Worm (Caenorhabditis elegans) whole organism, mixed stage, embryonic: ENCODE results near the gene bath-45.

Experiments used
- M03D4.4 ChIP-seq: sonication (generic microtip); optimal IDR thresholded peaks from 2 replicates; lab custom pipeline; 2017; ENCODE audit warnings: mild to moderate bottlenecking, missing genetic modification characterization, missing compliant biosample characterization
- bed-3 ChIP-seq: fragments of 200-800 bp; sonication (Bioruptor generic); optimal IDR thresholded peaks from 3 replicates; lab custom pipeline; 2018; ENCODE audit warnings: mild to moderate bottlenecking, missing genetic modification characterization, moderate library complexity, missing compliant biosample characterization
- blmp-1 ChIP-seq: fragments of 150-350 bp; optimal IDR thresholded peaks from 2 replicates; lab custom pipeline; 2014; ENCODE audit warnings: missing biosample characterization, missing genetic modification characterization
- ceh-39 ChIP-seq: fragments of 150-350 bp; optimal IDR thresholded peaks from 2 replicates; lab custom pipeline; 2014; ENCODE audit warnings: missing biosample characterization, missing genetic modification characterization
- ceh-43 ChIP-seq: fragments of 200-800 bp; sonication (Bioruptor generic); optimal IDR thresholded peaks from 2 replicates; lab custom pipeline; 2018; ENCODE audit warnings: mild to moderate bottlenecking, missing genetic modification characterization, moderate library complexity, missing compliant biosample characterization
- ceh-83 ChIP-seq: fragments of 200-800 bp; sonication (Bioruptor generic); optimal IDR thresholded peaks from 2 replicates; lab custom pipeline; 2018; ENCODE audit warnings: mild to moderate bottlenecking, missing genetic modification characterization, missing compliant biosample characterization
- ces-1 ChIP-seq: fragments of 150-350 bp; optimal IDR thresholded peaks from 2 replicates; lab custom pipeline; 2014; ENCODE audit warnings: missing biosample characterization, missing genetic modification reagents, missing genetic modification characterization
- cnd-1 ChIP-seq: fragments of 200-800 bp; sonication (Bioruptor generic); optimal IDR thresholded peaks from 2 replicates; lab custom pipeline; 2018; ENCODE audit warnings: mild to moderate bottlenecking, missing genetic modification characterization, missing compliant biosample characterization
- drap-1 ChIP-seq: fragments of 200-800 bp; sonication (Bioruptor generic); optimal IDR thresholded peaks from 3 replicates; lab custom pipeline; 2018; ENCODE audit warnings: mild to moderate bottlenecking, missing genetic modification characterization, missing compliant biosample characterization
- elt-1 ChIP-seq: sonication (generic microtip); optimal IDR thresholded peaks from 2 replicates; lab custom pipeline; 2017; ENCODE audit warnings: missing genetic modification characterization, mild to moderate bottlenecking, missing compliant biosample characterization, antibody characterized with exemption, moderate library complexity, borderline replicate concordance; ENCODE audit not compliant: insufficient read depth
- elt-3 ChIP-seq: fragments of 150-350 bp; optimal IDR thresholded peaks from 2 replicates; lab custom pipeline; 2014; ENCODE audit warnings: missing biosample characterization, missing genetic modification characterization
- ham-2 ChIP-seq: fragments of 200-800 bp; sonication (Bioruptor generic); optimal IDR thresholded peaks from 2 replicates; lab custom pipeline; 2018; ENCODE audit warnings: mild to moderate bottlenecking, missing genetic modification characterization, missing compliant biosample characterization
- hlh-1 ChIP-seq: fragments of 150-350 bp; optimal IDR thresholded peaks from 2 replicates; lab custom pipeline; 2014; ENCODE audit warnings: missing biosample characterization, missing genetic modification reagents, missing genetic modification characterization
- lin-13 ChIP-seq: fragments of 150-350 bp; optimal IDR thresholded peaks from 2 replicates; lab custom pipeline; 2014; ENCODE audit warnings: missing biosample characterization, missing genetic modification characterization
- lin-32 ChIP-seq: fragments of 200-800 bp; sonication (Bioruptor generic); optimal IDR thresholded peaks from 2 replicates; lab custom pipeline; 2018; ENCODE audit warnings: mild to moderate bottlenecking, missing genetic modification characterization, missing compliant biosample characterization
- lsy-2 ChIP-seq: fragments of 150-350 bp; optimal IDR thresholded peaks from 2 replicates; lab custom pipeline; 2014; ENCODE audit warnings: missing biosample characterization, missing genetic modification characterization
- mab-5 ChIP-seq: fragments of 150-350 bp; optimal IDR thresholded peaks from 2 replicates; lab custom pipeline; 2014; ENCODE audit warnings: missing biosample characterization, missing genetic modification characterization
- mep-1 ChIP-seq: fragments of 150-350 bp; optimal IDR thresholded peaks from 2 replicates; lab custom pipeline; 2017; ENCODE audit warnings: missing biosample characterization, missing genetic modification reagents, missing genetic modification characterization, inconsistent platforms
- mls-2 ChIP-seq: sonication (generic microtip); optimal IDR thresholded peaks from 2 replicates; lab custom pipeline; 2016; ENCODE audit warnings: mild to moderate bottlenecking, missing genetic modification characterization, moderate library complexity, missing compliant biosample characterization
- nhr-12 ChIP-seq: fragments of 150-350 bp; optimal IDR thresholded peaks from 2 replicates; lab custom pipeline; 2014; ENCODE audit warnings: missing biosample characterization, missing genetic modification characterization
- nhr-2 ChIP-seq: fragments of 150-350 bp; optimal IDR thresholded peaks from 2 replicates; lab custom pipeline; 2014; ENCODE audit warnings: missing biosample characterization, missing genetic modification characterization
- nhr-237 ChIP-seq: fragments of 150-350 bp; optimal IDR thresholded peaks from 2 replicates; lab custom pipeline; 2014; ENCODE audit warnings: missing biosample characterization, missing genetic modification characterization
- nhr-28 ChIP-seq: fragments of 150-350 bp; optimal IDR thresholded peaks from 2 replicates; lab custom pipeline; 2014; ENCODE audit warnings: missing biosample characterization, missing genetic modification characterization
- nhr-76 ChIP-seq: sonication (generic microtip); optimal IDR thresholded peaks from 2 replicates; lab custom pipeline; 2017; ENCODE audit warnings: missing biosample characterization, missing genetic modification characterization
- pha-4 ChIP-seq: fragments of 150-350 bp; optimal IDR thresholded peaks from 2 replicates; lab custom pipeline; 2018; ENCODE audit warnings: missing biosample characterization, missing genetic modification reagents, missing genetic modification characterization
- sem-2 ChIP-seq: fragments of 200-800 bp; sonication (Bioruptor generic); optimal IDR thresholded peaks from 2 replicates; lab custom pipeline; 2018; ENCODE audit warnings: mild to moderate bottlenecking, missing genetic modification characterization, missing compliant biosample characterization
- snpc-4 ChIP-seq: fragments of 150-350 bp; optimal IDR thresholded peaks from 2 replicates; lab custom pipeline; 2014; ENCODE audit warnings: missing biosample characterization, missing genetic modification characterization
- sptf-1 ChIP-seq: sonication (generic microtip); optimal IDR thresholded peaks from 2 replicates; lab custom pipeline; 2017; ENCODE audit warnings: mild to moderate bottlenecking, missing genetic modification characterization, moderate library complexity, missing compliant biosample characterization
- tbx-8 ChIP-seq: fragments of 200-800 bp; sonication (Bioruptor generic); optimal IDR thresholded peaks from 2 replicates; lab custom pipeline; 2018; ENCODE audit warnings: mild to moderate bottlenecking, missing genetic modification characterization, moderate library complexity, missing compliant biosample characterization
- unc-120 ChIP-seq: sonication (generic microtip); optimal IDR thresholded peaks from 2 replicates; lab custom pipeline; 2017; ENCODE audit warnings: missing genetic modification characterization, missing compliant biosample characterization; ENCODE audit not compliant: poor library complexity, severe bottlenecking
- unc-62 ChIP-seq: fragments of 150-350 bp; optimal IDR thresholded peaks from 2 replicates; lab custom pipeline; 2014; ENCODE audit warnings: missing biosample characterization, missing genetic modification reagents, missing genetic modification characterization
- zip-8 ChIP-seq: fragments of 150-350 bp; optimal IDR thresholded peaks from 2 replicates; lab custom pipeline; 2014; ENCODE audit warnings: missing biosample characterization, missing genetic modification characterization
- ztf-11 ChIP-seq: fragments of 150-350 bp; optimal IDR thresholded peaks from 2 replicates; lab custom pipeline; 2014; ENCODE audit warnings: missing biosample characterization, missing genetic modification characterization

Gene bath-45

DNA sequence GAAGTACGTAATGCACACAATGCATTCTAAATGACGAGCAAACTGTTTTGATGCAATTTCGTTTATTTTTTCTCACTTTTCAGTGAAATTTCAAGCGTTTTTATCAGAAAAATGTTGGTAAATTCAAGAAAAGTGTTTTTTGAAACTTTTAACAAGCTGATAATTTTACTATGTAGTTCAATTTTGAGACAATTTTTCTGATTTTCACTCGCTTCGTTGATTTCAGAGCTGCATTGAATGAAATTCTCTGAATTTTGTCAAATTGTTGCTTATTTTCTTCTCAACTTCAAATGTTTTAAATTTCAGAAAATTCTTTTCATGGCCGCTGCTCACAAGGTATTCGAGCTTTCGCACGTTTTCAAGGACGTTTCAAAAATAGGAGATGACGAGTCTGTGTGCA is at the start of gene bath-45:
TSS of gene bath-45 (plus strand) at position 301 of the 400 bp plus-strand sequence.
- TF ChIP-seq unc-120 (tag; lab: Kevin White, UChicago) (no peak), blmp-1 (tag; lab: Kevin White, UChicago) (no peak), mls-2 (tag; lab: Kevin White, UChicago) (no peak), sem-2 (GFP tag; lab: Kevin White, UChicago) (no peak), hlh-1 (tag; lab: Kevin White, UChicago) (no peak), ham-2 (GFP tag; lab: Kevin White, UChicago) (no peak)

- no peak for TF ChIP-seq ceh-43 (GFP tag; lab: Kevin White, UChicago)
- no peak for TF ChIP-seq sptf-1 (tag; lab: Kevin White, UChicago)
- TF ChIP-seq nhr-28 (tag; lab: Kevin White, UChicago), result no peak
- TF ChIP-seq mls-2 (tag; lab: Kevin White, UChicago), result no peak
- no peak for TF ChIP-seq unc-62 (GFP tag; lab: Kevin White, UChicago)
- no peak for TF ChIP-seq cnd-1 (tag; lab: Kevin White, UChicago)
- no peak for TF ChIP-seq ces-1 (GFP tag; lab: Kevin White, UChicago)
- no peak for TF ChIP-seq M03D4.4 (tag; lab: Kevin White, UChicago)
- no peak for TF ChIP-seq mep-1 (tag; lab: Kevin White, UChicago)
- TF ChIP-seq ham-2 (GFP tag; lab: Kevin White, UChicago), result no peak
- no peak for TF ChIP-seq ceh-83 (GFP tag; lab: Kevin White, UChicago)
- TF ChIP-seq elt-3 (tag; lab: Kevin White, UChicago), result no peak
- no peak for TF ChIP-seq tbx-8 (GFP tag; lab: Kevin White, UChicago)
- TF ChIP-seq elt-1, result no peak
- no peak for TF ChIP-seq ceh-39
- no peak for TF ChIP-seq nhr-237 (tag; lab: Kevin White, UChicago)
- TF ChIP-seq nhr-2, result no peak
- TF ChIP-seq zip-8 (tag; lab: Kevin White, UChicago), result no peak
- TF ChIP-seq unc-120 (tag; lab: Kevin White, UChicago), result no peak
Measured at ce11 chrII:13073102-13073501, 49.7 kb upstream of the bath-45 start, which contains the start of gene F42G4.5. Gene F42G4.5 (plus strand): TSS chrII:13073480.

DNA sequence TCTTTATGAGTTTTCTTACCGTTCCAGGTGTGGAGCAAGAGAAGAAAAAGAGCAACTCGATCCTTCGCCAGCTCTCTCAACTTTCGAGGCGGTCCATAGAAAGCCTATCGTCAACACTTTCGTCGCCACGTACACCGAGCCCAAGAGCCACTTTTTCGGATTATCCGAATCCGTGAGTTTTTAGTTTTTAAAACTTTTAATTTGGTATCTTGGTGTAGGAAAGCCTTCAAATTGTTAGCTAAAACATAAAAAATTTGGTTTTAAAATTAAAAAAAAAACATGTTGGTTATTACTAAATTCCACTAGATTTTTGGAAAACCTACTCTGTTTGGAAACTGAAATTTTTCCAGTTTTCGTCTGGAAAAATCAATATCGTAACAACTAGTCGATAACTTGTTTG is 49.1 kb upstream of the bath-45 start:
- TF ChIP-seq pha-4 (tag; lab: Kevin White, UChicago), result no peak
- TF ChIP-seq nhr-237 (tag; lab: Kevin White, UChicago), result no peak
- TF ChIP-seq nhr-76 (tag; lab: Kevin White, UChicago), result no peak
- TF ChIP-seq drap-1 (GFP tag; lab: Kevin White, UChicago), result no peak
- TF ChIP-seq mep-1 (tag; lab: Kevin White, UChicago), result no peak
- TF ChIP-seq M03D4.4 (tag; lab: Kevin White, UChicago), result no peak
- no peak for TF ChIP-seq lsy-2 (tag; lab: Kevin White, UChicago)
- no peak for TF ChIP-seq mab-5 (tag; lab: Kevin White, UChicago)
- TF ChIP-seq sptf-1 (tag; lab: Kevin White, UChicago), result no peak
- TF ChIP-seq ceh-83 (GFP tag; lab: Kevin White, UChicago), result no peak
- no peak for TF ChIP-seq ces-1 (GFP tag; lab: Kevin White, UChicago)
- no peak for TF ChIP-seq elt-1
- TF ChIP-seq nhr-28 (tag; lab: Kevin White, UChicago), result no peak
- TF ChIP-seq sem-2 (GFP tag; lab: Kevin White, UChicago), result no peak
- TF ChIP-seq snpc-4, result no peak
- TF ChIP-seq ztf-11 (tag; lab: Kevin White, UChicago), result no peak
- no peak for TF ChIP-seq unc-120 (tag; lab: Kevin White, UChicago)
- TF ChIP-seq nhr-2, result no peak
- no peak for TF ChIP-seq lin-32
- TF ChIP-seq, all 35 proteins: peak for 0

ce11 chrII:13076301-13076916 is 46.4 kb upstream of the bath-45 start:
- TF ChIP-seq nhr-76 (tag; lab: Kevin White, UChicago), result no peak
- no peak for TF ChIP-seq ceh-39
- TF ChIP-seq nhr-28 (tag; lab: Kevin White, UChicago), result no peak
- TF ChIP-seq elt-3 (tag; lab: Kevin White, UChicago), result no peak
- no peak for TF ChIP-seq sem-2 (GFP tag; lab: Kevin White, UChicago)
- no peak for TF ChIP-seq pha-4 (tag; lab: Kevin White, UChicago)
- no peak for TF ChIP-seq mep-1 (tag; lab: Kevin White, UChicago)
- TF ChIP-seq ceh-43 (GFP tag; lab: Kevin White, UChicago), result no peak
- no peak for TF ChIP-seq hlh-1 (tag; lab: Kevin White, UChicago)
- TF ChIP-seq unc-120 (tag; lab: Kevin White, UChicago), result no peak
- TF ChIP-seq cnd-1 (tag; lab: Kevin White, UChicago), result no peak
- TF ChIP-seq drap-1 (GFP tag; lab: Kevin White, UChicago), result no peak
- no peak for TF ChIP-seq mls-2 (tag; lab: Kevin White, UChicago)
- TF ChIP-seq M03D4.4 (tag; lab: Kevin White, UChicago), result no peak
- TF ChIP-seq unc-62 (GFP tag; lab: Kevin White, UChicago), result no peak
- no peak for TF ChIP-seq bed-3 (GFP tag; lab: Kevin White, UChicago)
- TF ChIP-seq nhr-12 (tag; lab: Kevin White, UChicago), result no peak
- no peak for TF ChIP-seq zip-8 (tag; lab: Kevin White, UChicago)
- TF ChIP-seq ztf-11 (tag; lab: Kevin White, UChicago), result no peak
- no peak for TF ChIP-seq lin-13 (tag; lab: Kevin White, UChicago)
